Fruit fly (Drosophila melanogaster): Measurements from ENCODE around the gene Mur18B.

The Mur18B gene

DNA sequence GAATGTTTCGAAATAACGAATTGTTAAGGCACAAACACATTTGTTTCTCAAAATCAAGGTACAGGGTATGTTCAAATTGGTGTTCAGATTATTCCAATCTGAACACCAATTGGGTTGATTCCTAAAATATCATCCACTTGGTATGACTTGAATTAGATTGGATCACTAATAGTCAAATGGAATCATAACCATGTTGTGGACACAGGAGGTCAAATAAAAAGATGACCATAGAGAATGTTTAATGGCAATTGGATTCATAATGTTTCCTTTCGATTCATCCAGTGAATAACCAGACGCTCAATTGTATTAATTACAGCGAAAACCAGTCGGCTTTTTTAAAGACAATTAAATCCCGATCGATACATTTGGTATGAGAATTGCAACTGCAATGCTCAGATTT, 22.0 kb upstream of the Mur18B start:
- TF ChIP-seq Mio (GFP tag; optimal IDR thresholded peaks at IDR 0.05) (no peak), Hr83 (GFP tag; optimal IDR thresholded peaks at IDR 0.05; ENCODE audit: poor library complexity, severe bottlenecking) (no peak), usp (GFP tag; optimal IDR thresholded peaks at IDR 0.05) (no peak), tai (GFP tag; optimal IDR thresholded peaks at IDR 0.05) (no peak), Hr78 (GFP tag; optimal IDR thresholded peaks at IDR 0.05) (no peak), dmrt93B (GFP tag; optimal IDR thresholded peaks at IDR 0.05) (no peak), Abd-B (GFP tag; optimal IDR thresholded peaks at IDR 0.05) (no peak), Myc (optimal IDR thresholded peaks at IDR 0.05) (no peak), CG9705 (GFP tag; optimal IDR thresholded peaks at IDR 0.05) (no peak), Jra (GFP tag; optimal IDR thresholded peaks at IDR 0.05) (no peak), Sp1 (GFP tag; optimal IDR thresholded peaks at IDR 0.05) (no peak), N (GFP tag; optimal IDR thresholded peaks at IDR 0.05) (no peak), dl (GFP tag; optimal IDR thresholded peaks at IDR 0.05; ENCODE audit: insufficient read depth in 1 of 2, partially characterized antibody in 2 of 2) (no peak), Dif (GFP tag; optimal IDR thresholded peaks at IDR 0.05; ENCODE audit: partially characterized antibody) (no peak), brk (GFP tag; optimal IDR thresholded peaks at IDR 0.05) (no peak)

DNA sequence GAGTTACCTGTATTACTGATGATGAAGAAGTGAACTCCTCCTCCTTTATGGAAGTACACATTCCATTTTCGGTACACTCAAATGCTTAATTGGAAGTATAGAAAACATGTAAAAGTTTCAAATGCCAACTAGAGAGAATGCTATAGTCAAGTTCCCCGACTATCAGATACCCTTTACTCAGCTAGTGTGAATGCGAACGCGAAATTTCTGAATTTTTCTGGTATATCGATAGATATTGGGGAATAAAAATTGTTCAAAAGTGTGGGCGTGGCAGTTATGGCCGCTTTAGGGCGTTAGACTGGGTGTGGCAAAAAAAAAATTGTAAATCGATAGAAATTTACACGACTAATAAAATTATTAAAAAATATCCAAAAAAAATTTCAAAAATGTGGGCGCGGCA, 21.5 kb upstream of the Mur18B start:
- no peak for TF ChIP-seq HLH106 (tag; optimal IDR thresholded peaks at IDR 0.05)
- TF ChIP-seq Jra (GFP tag; optimal IDR thresholded peaks at IDR 0.05): no peak
- TF ChIP-seq Dfd (GFP tag; optimal IDR thresholded peaks at IDR 0.05): peak; percentile 7
- TF ChIP-seq foxo (GFP tag; optimal IDR thresholded peaks at IDR 0.05): no peak

DNA sequence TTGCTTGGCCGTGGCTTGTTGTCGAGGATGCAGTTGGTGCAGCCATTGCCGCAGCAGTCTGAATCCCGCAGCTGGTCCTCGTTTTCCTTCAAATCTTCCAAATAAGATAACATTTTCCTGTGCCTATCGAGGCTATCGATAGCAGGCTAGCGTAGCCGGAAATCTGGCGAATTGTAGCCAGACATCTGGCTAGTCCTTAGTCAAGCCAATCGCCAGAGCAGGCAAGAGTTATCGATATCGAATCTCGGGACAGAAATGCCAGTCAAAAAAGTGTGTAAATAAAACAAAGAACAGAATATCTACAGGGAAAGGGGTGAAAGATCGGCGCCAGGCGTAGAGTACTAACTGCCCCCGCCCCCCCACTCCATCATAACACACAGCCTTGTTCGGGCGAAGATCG, 19.7 kb upstream of the Mur18B start, which contains the start of the genes CG7914 and CG14194:
Gene CG7914, minus strand, starts transcription at position 113 of the 400 bp plus-strand sequence.
Gene CG14194, plus strand, starts transcription at position 220 of the 400 bp plus-strand sequence.
- peak; percentile 69 for TF ChIP-seq Myc (optimal IDR thresholded peaks at IDR 0.05)
- TF ChIP-seq br (GFP tag; optimal IDR thresholded peaks at IDR 0.05): no peak
- TF ChIP-seq Rel (GFP tag; optimal IDR thresholded peaks at IDR 0.05): no peak
- TF ChIP-seq Rel (tag; optimal IDR thresholded peaks at IDR 0.05): no peak
- TF ChIP-seq HLH106 (tag; optimal IDR thresholded peaks at IDR 0.05): peak; percentile 12

DNA sequence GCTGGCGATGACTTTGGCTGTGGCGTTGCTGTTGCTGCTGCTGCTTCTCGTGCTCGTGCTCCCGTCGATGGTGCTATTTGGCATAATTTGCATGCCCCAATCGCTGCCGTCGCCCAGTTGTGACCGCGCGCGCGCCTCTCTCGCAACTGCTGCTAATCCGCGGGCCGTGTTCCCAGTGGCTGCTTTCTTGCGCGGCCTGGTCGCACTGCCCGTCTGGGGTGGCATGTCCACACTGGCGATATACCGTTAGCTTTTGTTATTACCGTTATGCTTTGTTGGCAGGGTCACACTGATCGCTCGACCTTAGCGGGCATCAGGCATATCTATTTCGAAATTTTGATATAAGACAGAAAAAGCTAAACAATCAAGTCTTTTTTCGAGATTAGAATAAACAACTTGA, 11.4 kb upstream of the Mur18B start, which contains the start of gene CG7990:
Gene CG7990, minus strand, starts transcription at position 350 of the 400 bp plus-strand sequence.
- TF ChIP-seq OdsH (GFP tag; optimal IDR thresholded peaks at IDR 0.05) (no peak), CG9705 (GFP tag; optimal IDR thresholded peaks at IDR 0.05) (no peak), Dfd (GFP tag; optimal IDR thresholded peaks at IDR 0.05) (no peak), Hr83 (GFP tag; optimal IDR thresholded peaks at IDR 0.05; ENCODE audit: poor library complexity, severe bottlenecking) (no peak), usp (GFP tag; optimal IDR thresholded peaks at IDR 0.05) (no peak), Hr78 (GFP tag; optimal IDR thresholded peaks at IDR 0.05) (no peak), lola (GFP tag; optimal IDR thresholded peaks at IDR 0.05) (no peak), woc (GFP tag; optimal IDR thresholded peaks at IDR 0.05) (no peak), Rel (GFP tag; optimal IDR thresholded peaks at IDR 0.05) (no peak), Rel (tag; optimal IDR thresholded peaks at IDR 0.05) (no peak)

DNA sequence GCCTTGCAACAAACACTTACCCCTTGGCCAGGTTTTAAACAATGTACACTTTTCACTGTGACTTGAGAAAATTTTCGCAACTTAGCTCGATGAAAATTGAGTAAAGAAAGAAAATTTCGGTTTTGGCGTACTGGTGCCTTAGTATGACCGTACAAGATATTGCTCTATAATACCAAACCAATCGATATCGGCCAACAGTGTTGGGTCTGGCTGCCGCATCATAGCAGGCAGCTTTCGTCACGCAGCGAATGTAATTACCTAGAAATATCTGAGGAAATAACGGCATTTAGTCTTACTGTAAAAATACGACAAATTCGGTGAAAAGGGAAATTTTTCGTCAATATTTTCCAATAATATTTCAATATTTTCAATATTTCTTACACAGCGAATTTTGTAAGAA, 5.0 kb upstream of the Mur18B start, which contains the start of gene Ulp1:
Gene Ulp1, minus strand, starts transcription at position 174 of the 400 bp plus-strand sequence.
- TF ChIP-seq lola (GFP tag; optimal IDR thresholded peaks at IDR 0.05): no peak
- TF ChIP-seq Hnf4 (GFP tag; optimal IDR thresholded peaks at IDR 0.05): no peak
- TF ChIP-seq Vsx2 (GFP tag; optimal IDR thresholded peaks at IDR 0.05; ENCODE audit: partially characterized antibody): peak; percentile 93
- peak; percentile 52 for TF ChIP-seq Hr83 (GFP tag; optimal IDR thresholded peaks at IDR 0.05; ENCODE audit: poor library complexity, severe bottlenecking)
- TF ChIP-seq Myc (optimal IDR thresholded peaks at IDR 0.05): peak; percentile 24
- no peak for TF ChIP-seq CG9705 (GFP tag; optimal IDR thresholded peaks at IDR 0.05)
- TF ChIP-seq Dif (GFP tag; optimal IDR thresholded peaks at IDR 0.05; ENCODE audit: partially characterized antibody): peak; percentile 89
- peak; percentile 13 for TF ChIP-seq HLH106 (tag; optimal IDR thresholded peaks at IDR 0.05)
- TF ChIP-seq rgr (GFP tag; optimal IDR thresholded peaks at IDR 0.05): no peak

DNA sequence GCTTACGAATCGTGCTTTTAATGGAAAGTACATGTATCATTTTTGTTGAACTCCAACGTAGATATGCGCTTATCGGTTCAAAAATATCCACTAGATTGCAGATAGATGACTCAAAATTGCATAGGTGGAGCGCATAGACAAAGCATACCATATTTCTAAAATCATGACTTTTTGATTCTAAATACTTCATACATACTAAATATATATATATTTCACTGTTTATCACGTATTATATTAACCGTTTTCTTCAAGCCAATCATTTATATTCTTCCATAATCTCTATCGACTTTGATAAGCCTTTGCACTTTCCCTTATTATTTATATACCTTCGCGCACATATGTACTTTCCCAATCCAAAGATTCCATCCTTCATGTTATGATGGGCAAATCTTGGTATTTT, 1.1 kb upstream of the Mur18B start, which contains the start of gene CG14195:
Gene CG14195, minus strand, starts transcription at position 101 of the 400 bp plus-strand sequence.
- TF ChIP-seq GATAd (GFP tag; optimal IDR thresholded peaks at IDR 0.05): no peak
- TF ChIP-seq woc (GFP tag; optimal IDR thresholded peaks at IDR 0.05): no peak
- no peak for TF ChIP-seq lola (GFP tag; optimal IDR thresholded peaks at IDR 0.05)
- TF ChIP-seq rgr (GFP tag; optimal IDR thresholded peaks at IDR 0.05): no peak
- TF ChIP-seq ey (GFP tag; optimal IDR thresholded peaks at IDR 0.05): no peak
- no peak for TF ChIP-seq h (GFP tag; optimal IDR thresholded peaks at IDR 0.05)

Measured in whole organism, wandering third instar larva.